Fruit fly (Drosophila melanogaster) whole organism, pupa: Measurements from ENCODE around the gene CG11694.

Experiments used
- CG10348 ChIP-seq: fragments of 200-800 bp; sonication (Bioruptor generic); IDR thresholded peaks from 2 replicates; pipeline ENCODE4 v1.3.6; 2022; ENCODE audit warnings: missing biosample characterization, missing genetic modification characterization
- CG12605 ChIP-seq: fragments of 200-800 bp; sonication (Bioruptor generic); IDR thresholded peaks from 2 replicates; pipeline ENCODE4 v1.3.6; 2022; ENCODE audit warnings: missing biosample characterization, missing genetic modification characterization
- CG13204 ChIP-seq: fragments of 200-800 bp; sonication (Bioruptor generic); optimal IDR thresholded peaks from 2 replicates; lab custom pipeline; 2018; ENCODE audit warnings: missing biosample characterization, mild to moderate bottlenecking, missing genetic modification characterization, moderate library complexity
- CG15710 ChIP-seq: fragments of 200-800 bp; sonication (Bioruptor generic); optimal IDR thresholded peaks from 2 replicates; lab custom pipeline; 2018; ENCODE audit warnings: missing biosample characterization, mild to moderate bottlenecking, missing genetic modification characterization, moderate library complexity
- CG17806 ChIP-seq: fragments of 200-800 bp; sonication (Bioruptor generic); optimal IDR thresholded peaks from 2 replicates; lab custom pipeline; 2018; ENCODE audit warnings: missing biosample characterization, mild to moderate bottlenecking, missing genetic modification characterization, moderate library complexity
- CG32121 ChIP-seq: fragments of 200-800 bp; sonication (Bioruptor generic); IDR thresholded peaks from 2 replicates; pipeline ENCODE4 v1.3.6; 2022; ENCODE audit warnings: missing biosample characterization, missing genetic modification characterization
- CG34367 ChIP-seq: fragments of 200-800 bp; sonication (Bioruptor generic); optimal IDR thresholded peaks from 2 replicates; lab custom pipeline; 2018; ENCODE audit warnings: missing biosample characterization, mild to moderate bottlenecking, missing genetic modification characterization
- CG4496 ChIP-seq: fragments of 200-800 bp; sonication (Bioruptor generic); IDR thresholded peaks from 3 replicates; pipeline ENCODE4 v1.3.6; 2022; ENCODE audit warnings: missing biosample characterization, missing genetic modification characterization
- CG8159 ChIP-seq: fragments of 200-800 bp; sonication (Bioruptor generic); optimal IDR thresholded peaks from 3 replicates; lab custom pipeline; 2018; ENCODE audit warnings: missing biosample characterization, mild to moderate bottlenecking, missing genetic modification characterization, moderate library complexity
- CG8301 ChIP-seq: fragments of 200-800 bp; sonication (Bioruptor generic); optimal IDR thresholded peaks from 2 replicates; lab custom pipeline; 2018; ENCODE audit warnings: missing biosample characterization, mild to moderate bottlenecking, missing genetic modification characterization
- CG9948 ChIP-seq: fragments of 200-800 bp; sonication (Bioruptor generic); optimal IDR thresholded peaks from 2 replicates; lab custom pipeline; 2018; ENCODE audit warnings: missing biosample characterization, mild to moderate bottlenecking, missing genetic modification characterization, moderate library complexity
- D1 ChIP-seq: fragments of 200-800 bp; sonication (Bioruptor generic); optimal IDR thresholded peaks from 2 replicates; lab custom pipeline; 2018; ENCODE audit warnings: missing biosample characterization, mild to moderate bottlenecking, missing genetic modification characterization, moderate library complexity
- EcR ChIP-seq: fragments of 200-800 bp; sonication (Bioruptor generic); optimal IDR thresholded peaks from 3 replicates; lab custom pipeline; 2019; ENCODE audit warnings: missing biosample characterization, missing genetic modification characterization, mild to moderate bottlenecking, moderate library complexity, missing genetic modification reagents
- Ets98B ChIP-seq: fragments of 200-800 bp; sonication (Bioruptor generic); IDR thresholded peaks from 2 replicates; pipeline ENCODE4 v1.3.6; 2022; ENCODE audit warnings: missing biosample characterization, missing genetic modification characterization
- Pif1A ChIP-seq: fragments of 200-800 bp; sonication (Bioruptor generic); optimal IDR thresholded peaks from 3 replicates; lab custom pipeline; 2016; ENCODE audit warnings: missing biosample characterization, missing genetic modification characterization
- Pif1B ChIP-seq: fragments of 200-800 bp; sonication (Bioruptor generic); optimal IDR thresholded peaks from 3 replicates; lab custom pipeline; 2016; ENCODE audit warnings: missing biosample characterization, missing genetic modification characterization
- Snoo ChIP-seq: fragments of 200-800 bp; sonication (Bioruptor generic); optimal IDR thresholded peaks from 3 replicates; lab custom pipeline; 2017; ENCODE audit warnings: missing biosample characterization, mild to moderate bottlenecking, missing genetic modification characterization, inconsistent platforms
- fd96Ca ChIP-seq: fragments of 200-800 bp; sonication (Bioruptor generic); IDR thresholded peaks from 3 replicates; pipeline ENCODE4 v1.3.6; 2022; ENCODE audit warnings: missing biosample characterization, missing genetic modification characterization
- gl ChIP-seq: fragments of 200-800 bp; sonication (Bioruptor generic); optimal IDR thresholded peaks from 2 replicates; lab custom pipeline; 2018; ENCODE audit warnings: missing biosample characterization, mild to moderate bottlenecking, missing genetic modification characterization
- rn ChIP-seq: fragments of 200-800 bp; sonication (Bioruptor generic); IDR thresholded peaks from 2 replicates; pipeline ENCODE4 v1.3.6; 2022; ENCODE audit warnings: missing biosample characterization, missing genetic modification characterization

The CG11694 gene

dm6 chr3R:8300928-8301752, 10.8 kb downstream of the CG11694 start, which contains the start of the genes CG9626 and mRpL1:
Gene CG9626, minus strand, starts transcription at chr3R:8300978.
Gene mRpL1, plus strand, starts transcription at chr3R:8301440.
- TF ChIP-seq CG10348 (GFP tag; lab: Robert Waterston, UW) (no peak), CG4496 (GFP tag; lab: Robert Waterston, UW) (peak; percentile 53; the same call in 2 of the 3 replicates)

DNA sequence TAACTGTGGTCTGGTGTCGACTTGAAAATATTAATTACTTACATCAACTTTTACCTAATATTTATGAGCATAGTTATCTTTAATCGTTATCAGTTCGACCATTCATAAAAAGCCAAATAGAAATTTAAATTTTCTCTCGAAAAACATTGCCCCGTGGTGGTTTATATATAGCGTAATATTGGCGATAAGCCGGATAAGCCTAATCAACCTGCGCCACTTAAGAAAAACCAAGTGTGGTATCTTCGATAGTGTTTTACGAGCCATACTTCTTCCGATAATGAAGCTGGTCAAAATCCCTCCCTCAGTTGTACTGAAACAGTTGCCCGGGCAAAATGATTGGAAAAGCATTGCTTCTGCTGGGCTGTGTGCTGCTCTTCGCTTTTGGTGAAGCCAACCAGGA, 19.9 kb downstream of the CG11694 start, which contains the start of gene CG31463:
CG31463 (plus strand) TSS at position 302 of the 400 bp plus-strand sequence.
- TF ChIP-seq Pif1B (no peak), CG8301 (tag; lab: Kevin White, UChicago) (no peak), Pif1A (GFP tag; lab: Kevin White, UChicago) (no peak)

DNA sequence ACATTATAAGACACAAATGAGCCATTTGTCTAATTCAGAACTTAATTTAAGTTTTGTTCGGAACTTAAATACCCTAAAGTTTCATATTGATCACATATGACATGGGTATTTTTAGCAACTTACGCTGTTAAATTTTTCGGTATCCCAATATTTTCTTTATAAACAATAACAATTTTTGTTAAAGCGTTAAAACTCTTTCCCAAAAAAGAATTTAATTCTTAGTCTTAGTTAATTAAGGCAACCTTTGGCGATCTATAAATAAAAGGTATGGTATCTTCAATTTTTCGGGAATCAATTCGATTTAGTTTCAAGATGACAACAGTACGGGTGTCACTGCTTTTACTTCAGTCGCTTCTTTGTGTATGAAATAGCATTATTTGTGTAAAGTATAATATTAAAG, 21.0 kb downstream of the CG11694 start, which contains the start of gene CG31464:
CG31464 (plus strand) TSS at position 301 of the 400 bp plus-strand sequence.
- TF ChIP-seq Pif1B (no peak), Ets98B (no peak), EcR (GFP tag; lab: Kevin White, UChicago) (no peak), CG9948 (tag; lab: Kevin White, UChicago) (no peak), CG15710 (tag; lab: Kevin White, UChicago) (no peak), Snoo (tag; lab: Kevin White, UChicago) (no peak), CG4496 (GFP tag; lab: Robert Waterston, UW) (no peak), fd96Ca (no peak), rn (no peak)
- TF ChIP-seq, all 21 proteins: peak for 0

DNA sequence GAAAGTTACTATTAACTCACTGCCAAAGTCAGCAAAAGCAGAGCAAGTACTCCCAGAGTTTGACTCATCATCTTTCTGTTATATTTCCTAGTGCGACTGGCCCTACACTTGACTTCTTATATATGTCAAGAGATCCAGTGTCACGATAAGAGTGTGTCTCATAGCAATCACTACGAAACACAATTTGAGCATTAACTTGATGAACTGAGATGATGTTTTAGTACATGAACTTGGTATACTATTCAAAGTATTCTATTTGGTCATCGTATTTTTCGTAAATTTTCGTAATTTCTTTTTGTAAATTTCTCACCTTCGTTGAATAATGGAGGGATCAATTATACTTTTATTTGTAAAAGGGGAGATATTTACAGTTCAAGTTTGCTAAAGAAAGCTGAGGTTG, 21.5 kb downstream of the CG11694 start, which contains the start of gene CG11672:
CG11672 (minus strand) TSS at position 101 of the 400 bp plus-strand sequence.
- TF ChIP-seq CG12605 (GFP tag; lab: Robert Waterston, UW), result no peak
- TF ChIP-seq CG8301 (tag; lab: Kevin White, UChicago), result no peak
- TF ChIP-seq CG17806 (tag; lab: Kevin White, UChicago), result no peak
- TF ChIP-seq D1 (tag; lab: Kevin White, UChicago), result no peak
- TF ChIP-seq fd96Ca, result no peak
- TF ChIP-seq Pif1A (GFP tag; lab: Kevin White, UChicago), result no peak
- TF ChIP-seq CG8159 (tag; lab: Kevin White, UChicago), result no peak
- TF ChIP-seq CG4496 (GFP tag; lab: Robert Waterston, UW), result no peak
- TF ChIP-seq CG32121 (GFP tag; lab: Robert Waterston, UW), result no peak
- TF ChIP-seq CG34367 (tag; lab: Kevin White, UChicago), result no peak
- TF ChIP-seq Pif1B, result no peak
- no peak for TF ChIP-seq EcR (GFP tag; lab: Kevin White, UChicago)
- TF ChIP-seq CG15710 (tag; lab: Kevin White, UChicago), result no peak
- TF ChIP-seq Snoo (tag; lab: Kevin White, UChicago), result no peak
- TF ChIP-seq gl (tag; lab: Kevin White, UChicago), result no peak
- no peak for TF ChIP-seq CG10348 (GFP tag; lab: Robert Waterston, UW)
- TF ChIP-seq CG13204 (GFP tag; lab: Kevin White, UChicago), result no peak
- no peak for TF ChIP-seq rn
- TF ChIP-seq, all 21 proteins: peak for 0

dm6 chr3R:8288790-8289189, 23.1 kb downstream of the CG11694 start:
- TF ChIP-seq D1 (tag; lab: Kevin White, UChicago), result no peak
- no peak for TF ChIP-seq CG17806 (tag; lab: Kevin White, UChicago)

dm6 chr3R:8287697-8288096, 24.2 kb downstream of the CG11694 start, which contains the start of gene Nazo:
Gene Nazo, plus strand, starts transcription at chr3R:8287876.
- TF ChIP-seq D1 (tag; lab: Kevin White, UChicago), result no peak
- TF ChIP-seq CG8159 (tag; lab: Kevin White, UChicago), result no peak
- TF ChIP-seq CG32121 (GFP tag; lab: Robert Waterston, UW), result no peak
- TF ChIP-seq gl (tag; lab: Kevin White, UChicago), result no peak
- TF ChIP-seq CG8301 (tag; lab: Kevin White, UChicago), result no peak
- TF ChIP-seq Ets98B, result no peak
- TF ChIP-seq rn, result no peak
- no peak for TF ChIP-seq EcR (GFP tag; lab: Kevin White, UChicago)

dm6 chr3R:8285727-8286344, 26.1 kb downstream of the CG11694 start:
- no peak for TF ChIP-seq CG4496 (GFP tag; lab: Robert Waterston, UW)
- no peak for TF ChIP-seq CG15710 (tag; lab: Kevin White, UChicago)
- no peak for TF ChIP-seq Pif1A (GFP tag; lab: Kevin White, UChicago)
- no peak for TF ChIP-seq CG32121 (GFP tag; lab: Robert Waterston, UW)
- TF ChIP-seq rn, result no peak
- no peak for TF ChIP-seq Snoo (tag; lab: Kevin White, UChicago)
- TF ChIP-seq CG17806 (tag; lab: Kevin White, UChicago), result no peak
- no peak for TF ChIP-seq Ets98B
